Fruit fly (Drosophila melanogaster): ENCODE data around the gene CG18666.

CG18666 gene

DNA sequence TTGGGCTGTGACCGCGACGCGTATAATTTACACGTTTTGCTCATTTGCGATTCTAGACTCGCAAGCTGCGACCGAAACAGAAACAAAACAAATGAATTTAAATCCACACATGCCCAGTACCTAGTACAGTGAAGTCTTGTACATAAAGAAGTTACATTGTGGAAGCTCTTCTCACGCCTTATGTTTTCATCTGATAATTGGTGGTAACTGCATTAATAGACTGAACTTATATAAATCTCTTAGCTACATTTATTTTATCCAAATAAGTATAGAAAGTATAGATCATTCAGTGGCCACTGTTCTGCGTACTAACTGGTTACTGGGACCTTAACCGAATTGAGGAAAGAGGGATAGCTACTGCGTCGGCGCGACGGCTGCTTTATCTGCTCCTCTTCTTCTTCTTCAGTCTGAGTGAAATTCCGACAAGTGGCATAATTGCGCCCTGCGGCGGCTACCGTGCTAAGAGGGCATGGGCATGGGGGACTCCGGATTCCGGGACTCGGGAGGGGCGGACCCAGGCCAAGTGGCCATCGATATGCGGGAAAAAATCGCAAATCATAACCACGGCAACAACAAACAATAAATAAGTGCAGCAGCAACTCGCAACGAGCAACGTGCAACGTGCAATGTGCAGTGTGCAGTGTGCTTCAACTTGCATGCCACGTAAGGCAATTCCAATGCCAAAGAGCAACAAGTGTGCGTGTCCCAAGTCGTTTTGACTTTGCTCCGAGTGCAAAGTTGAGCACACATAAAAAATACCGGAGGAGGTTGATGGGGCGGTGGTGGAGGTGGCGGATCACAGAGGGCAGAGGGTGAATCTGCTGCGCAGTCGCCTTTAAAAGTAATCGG lies 17.3 kb downstream of the CG18666 start:
- no peak for TF ChIP-seq CG17801 (GFP tag; optimal IDR thresholded peaks at IDR 0.05; ENCODE audit: partially characterized antibody)

DNA sequence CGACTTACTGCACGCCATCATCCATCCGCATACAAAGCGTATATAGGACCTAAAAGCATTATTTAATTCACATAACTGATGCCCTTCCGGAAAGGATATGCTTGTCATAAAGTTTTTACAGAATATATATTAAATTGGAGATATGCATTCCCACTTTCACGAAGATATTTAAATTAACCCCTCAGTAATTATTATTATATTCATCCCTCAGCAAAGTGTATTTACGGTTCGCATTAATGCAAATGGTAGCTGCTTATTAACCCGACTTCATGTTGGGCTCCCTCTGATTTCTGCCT lies 17.8 kb downstream of the CG18666 start:
- TF ChIP-seq CG17801 (GFP tag; optimal IDR thresholded peaks at IDR 0.05; ENCODE audit: partially characterized antibody): no peak

- TF ChIP-seq CG17801 (GFP tag; optimal IDR thresholded peaks at IDR 0.05; ENCODE audit: partially characterized antibody): no peak
Measured at dm6 chr2L:11053018-11053807, 18.6 kb downstream of the CG18666 start.

dm6 chr2L:11056791-11057332 lies 22.3 kb downstream of the CG18666 start:
- TF ChIP-seq CG17801 (GFP tag; optimal IDR thresholded peaks at IDR 0.05; ENCODE audit: partially characterized antibody): no peak

DNA sequence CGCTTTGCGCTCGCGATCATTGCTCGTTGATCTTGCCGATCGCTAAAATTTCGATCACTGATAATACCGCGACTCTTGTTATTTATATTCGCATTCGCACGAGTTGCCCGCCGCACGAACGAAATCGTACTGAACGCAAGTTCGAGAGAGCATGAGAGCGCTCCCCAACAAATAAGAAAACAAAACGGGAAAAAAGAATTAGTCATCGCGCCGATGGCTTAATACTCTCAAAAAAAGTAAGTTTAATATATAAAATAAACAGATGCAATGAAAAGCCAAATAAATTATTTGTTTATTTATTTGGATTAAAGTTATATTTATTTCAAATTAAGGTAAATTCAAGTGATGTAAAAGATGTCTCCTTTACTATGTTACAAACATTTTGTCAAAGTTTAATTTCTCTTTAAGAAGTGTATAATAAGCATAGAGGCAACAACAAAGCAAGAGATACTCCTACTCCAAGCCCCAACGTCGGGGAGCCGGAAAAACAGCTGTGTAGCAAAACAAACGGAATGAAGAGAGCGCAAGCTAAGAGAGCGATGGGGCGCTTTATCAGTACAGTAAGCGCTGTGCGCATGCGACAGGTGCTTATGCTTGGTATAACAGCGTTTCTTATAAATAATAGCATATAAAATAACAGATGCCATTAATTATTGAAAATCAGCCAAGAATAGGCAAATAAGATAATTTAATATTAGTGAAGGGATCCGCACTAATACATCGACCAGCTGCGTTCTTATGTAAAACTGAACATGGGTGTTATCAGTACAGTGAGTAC lies 22.9 kb downstream of the CG18666 start:
- peak; percentile 73 for TF ChIP-seq CG17801 (GFP tag; optimal IDR thresholded peaks at IDR 0.05; ENCODE audit: partially characterized antibody)

DNA sequence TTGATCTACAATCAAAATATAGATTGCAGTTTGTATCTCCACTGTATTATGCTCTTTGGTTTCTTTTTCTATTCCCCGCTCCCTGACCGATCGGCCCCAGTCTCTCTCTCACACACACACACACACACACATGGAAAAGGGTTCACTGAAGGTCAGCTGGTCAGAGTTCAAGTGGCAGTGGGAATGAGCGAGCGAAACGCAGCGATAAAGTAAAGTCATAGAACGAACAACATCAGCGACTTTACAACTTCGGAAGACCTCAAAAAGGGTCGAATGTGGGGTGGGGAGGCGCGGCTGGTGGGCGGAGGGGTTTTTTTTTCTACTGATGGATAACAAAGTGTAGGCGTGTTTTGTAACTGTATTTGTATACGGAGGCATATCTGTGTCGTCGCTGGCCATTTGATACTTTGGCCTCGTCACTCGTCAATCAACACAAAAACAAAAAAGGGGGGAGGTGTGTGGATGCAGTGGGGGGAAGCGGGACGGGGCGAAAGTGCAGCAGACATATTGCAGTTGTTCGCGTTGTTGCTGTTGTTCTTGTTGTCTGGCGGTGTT lies 23.6 kb downstream of the CG18666 start:
- no peak for TF ChIP-seq CG17801 (GFP tag; optimal IDR thresholded peaks at IDR 0.05; ENCODE audit: partially characterized antibody)

- TF ChIP-seq CG17801 (GFP tag; optimal IDR thresholded peaks at IDR 0.05; ENCODE audit: partially characterized antibody): no peak
Measured at dm6 chr2L:11059206-11059605, 24.6 kb downstream of the CG18666 start.

dm6 chr2L:11061155-11061554 lies 26.6 kb downstream of the CG18666 start:
- no peak for TF ChIP-seq CG17801 (GFP tag; optimal IDR thresholded peaks at IDR 0.05; ENCODE audit: partially characterized antibody)

DNA sequence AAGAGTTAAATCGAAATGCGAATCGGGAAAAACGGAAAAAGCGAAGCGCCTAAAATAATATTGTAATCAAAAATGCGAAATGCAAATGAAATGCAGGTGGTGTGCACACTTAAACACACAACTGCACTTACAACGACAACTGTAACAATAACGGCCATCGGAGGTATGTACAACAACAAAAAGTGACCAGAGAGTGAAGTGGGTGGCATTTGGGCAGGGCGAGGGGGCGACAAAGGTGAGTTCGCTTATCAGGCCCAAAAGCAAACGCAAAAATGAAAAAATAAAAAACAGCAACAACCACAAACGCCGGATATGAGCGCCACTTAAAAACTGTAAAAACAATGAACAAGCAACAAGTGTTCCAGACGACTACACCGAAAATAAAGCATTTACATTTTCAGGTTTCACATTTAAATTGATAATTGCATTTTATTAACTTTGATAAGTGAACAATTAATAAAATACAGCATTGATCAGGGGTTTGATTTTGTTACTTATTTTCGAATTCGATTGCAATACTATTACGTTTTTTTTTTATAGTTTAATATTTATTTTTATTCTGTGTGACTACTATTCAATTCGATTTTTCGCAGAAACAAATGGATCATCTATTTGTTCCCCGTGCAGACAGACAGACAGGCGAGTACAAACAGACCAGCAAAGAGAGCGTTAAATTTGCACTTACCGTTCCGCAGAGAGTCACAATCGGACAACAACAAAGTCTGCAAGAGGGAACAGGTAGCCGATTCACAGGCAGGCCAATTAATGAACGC lies 30.7 kb downstream of the CG18666 start:
- peak; percentile 94 for TF ChIP-seq CG17801 (GFP tag; optimal IDR thresholded peaks at IDR 0.05; ENCODE audit: partially characterized antibody)

DNA sequence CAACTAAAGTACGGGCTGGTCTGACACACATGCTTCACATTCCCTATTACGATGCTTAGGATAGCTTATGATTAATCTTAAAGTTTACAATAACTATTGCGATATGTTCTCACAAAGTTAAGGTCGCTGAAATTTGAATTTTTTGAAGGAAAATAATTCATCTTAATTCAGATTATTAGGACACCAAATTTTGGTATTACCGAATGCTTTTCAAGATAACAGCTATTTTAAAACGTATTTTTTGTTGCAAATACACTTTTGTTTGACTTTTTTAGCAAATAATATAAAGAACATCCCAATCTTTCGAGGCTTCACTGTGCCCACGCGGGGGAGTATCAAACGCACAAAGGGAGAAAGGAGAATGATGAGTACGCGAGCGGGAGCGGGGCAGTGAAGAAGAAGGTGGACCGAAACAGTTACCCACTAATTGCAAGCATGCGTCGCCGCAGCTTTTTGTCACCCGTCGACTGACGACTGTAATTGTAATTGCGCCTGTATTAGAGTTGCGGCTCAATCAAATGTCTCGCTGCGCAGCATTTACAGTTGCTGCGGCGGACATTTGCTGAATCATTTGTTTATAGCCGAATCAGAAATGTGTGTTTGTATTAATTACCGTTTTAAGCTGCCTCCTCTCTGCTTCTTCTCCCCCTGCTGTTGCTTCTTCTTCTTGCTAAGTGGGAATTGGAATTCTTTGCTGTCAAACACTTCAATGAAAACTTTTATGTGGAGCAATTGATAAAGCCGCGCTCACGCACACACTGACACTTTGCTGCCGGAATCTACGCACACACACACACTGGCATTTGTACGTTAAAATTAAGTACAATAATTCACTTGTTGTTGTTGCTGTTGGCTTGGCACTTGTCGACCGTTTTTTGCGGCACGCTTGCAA lies 31.6 kb downstream of the CG18666 start:
- peak; percentile 59 for TF ChIP-seq CG17801 (GFP tag; optimal IDR thresholded peaks at IDR 0.05; ENCODE audit: partially characterized antibody)

dm6 chr2L:11066887-11067459 lies 32.4 kb downstream of the CG18666 start, which contains the start of gene Samuel:
Gene Samuel (minus strand): TSS chr2L:11066998.
- peak; percentile 54 for TF ChIP-seq CG17801 (GFP tag; optimal IDR thresholded peaks at IDR 0.05; ENCODE audit: partially characterized antibody)

DNA sequence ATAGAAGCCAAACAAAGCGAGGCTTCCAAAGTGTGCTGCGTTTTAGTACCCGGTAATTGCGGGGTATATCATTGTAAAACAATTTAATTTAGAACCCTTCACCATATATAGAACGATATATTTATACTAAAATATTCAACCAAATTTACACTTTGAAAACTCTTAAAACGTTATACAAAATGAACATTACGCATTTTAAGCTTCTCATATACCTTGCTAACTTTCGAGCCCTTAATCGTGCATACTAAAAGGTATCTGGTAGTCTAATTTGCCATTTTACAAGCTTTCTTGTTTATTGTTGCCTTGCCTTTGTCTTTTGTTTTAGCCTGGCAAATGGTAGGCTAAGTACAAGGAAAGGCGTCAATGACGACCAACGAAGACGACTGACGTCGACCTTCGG lies 33.4 kb downstream of the CG18666 start:
- no peak for TF ChIP-seq CG17801 (GFP tag; optimal IDR thresholded peaks at IDR 0.05; ENCODE audit: partially characterized antibody)

dm6 chr2L:11068441-11068840 lies 33.8 kb downstream of the CG18666 start:
- TF ChIP-seq CG17801 (GFP tag; optimal IDR thresholded peaks at IDR 0.05; ENCODE audit: partially characterized antibody): no peak
